Worm (Caenorhabditis elegans): ENCODE data around the gene mob-4.
A peak's percentile ranks its signal among the peaks of the same experiment; 100 is the strongest.

mob-4 gene

ce11 chrIII:8254938-8255337, 30.0 kb downstream of the mob-4 start, which contains the start of gene F09G8.5:
Gene F09G8.5 (plus strand): TSS chrIII:8254975.
- TF ChIP-seq sem-2 (GFP tag; optimal IDR thresholded peaks at IDR 0.05) = no peak
- no peak for TF ChIP-seq ztf-11 (tag; optimal IDR thresholded peaks at IDR 0.05)
- no peak for TF ChIP-seq flh-1 (GFP tag; optimal IDR thresholded peaks at IDR 0.05)
- no peak for TF ChIP-seq snpc-4 (tag; optimal IDR thresholded peaks at IDR 0.05)
- TF ChIP-seq M03D4.4 (tag; optimal IDR thresholded peaks at IDR 0.05) = no peak
- TF ChIP-seq blmp-1 (tag; optimal IDR thresholded peaks at IDR 0.05) = no peak

ce11 chrIII:8258045-8258444, 33.1 kb downstream of the mob-4 start, which contains the start of gene ncr-2:
Gene ncr-2 (plus strand): TSS chrIII:8258345.
- no peak for TF ChIP-seq drap-1 (GFP tag; optimal IDR thresholded peaks at IDR 0.05)
- no peak for TF ChIP-seq unc-120 (tag; optimal IDR thresholded peaks at IDR 0.05; ENCODE audit: poor library complexity, severe bottlenecking)
- no peak for TF ChIP-seq flh-1 (GFP tag; optimal IDR thresholded peaks at IDR 0.05)
- no peak for TF ChIP-seq tbx-8 (GFP tag; optimal IDR thresholded peaks at IDR 0.05)
- no peak for TF ChIP-seq lin-32 (GFP tag; optimal IDR thresholded peaks at IDR 0.05)
- no peak for TF ChIP-seq pha-4 (tag; optimal IDR thresholded peaks at IDR 0.05)
- no peak for TF ChIP-seq blmp-1 (tag; optimal IDR thresholded peaks at IDR 0.05)
- TF ChIP-seq nhr-12 (tag; optimal IDR thresholded peaks at IDR 0.05) = no peak
- no peak for TF ChIP-seq bed-3 (GFP tag; optimal IDR thresholded peaks at IDR 0.05)
- TF ChIP-seq ceh-43 (GFP tag; optimal IDR thresholded peaks at IDR 0.05) = no peak
- no peak for TF ChIP-seq unc-39 (tag; optimal IDR thresholded peaks at IDR 0.05)
- TF ChIP-seq elt-3 (tag; optimal IDR thresholded peaks at IDR 0.05) = no peak
- TF ChIP-seq ham-2 (GFP tag; optimal IDR thresholded peaks at IDR 0.05) = no peak

ce11 chrIII:8262599-8262998, 37.7 kb downstream of the mob-4 start:
- no peak for TF ChIP-seq nhr-237 (tag; optimal IDR thresholded peaks at IDR 0.05)
- no peak for TF ChIP-seq mls-2 (tag; optimal IDR thresholded peaks at IDR 0.05)
- no peak for TF ChIP-seq ceh-83 (GFP tag; optimal IDR thresholded peaks at IDR 0.05)
- TF ChIP-seq lsy-2 (tag; optimal IDR thresholded peaks at IDR 0.05) = no peak
- TF ChIP-seq snpc-4 (tag; optimal IDR thresholded peaks at IDR 0.05) = no peak
- no peak for TF ChIP-seq elt-3 (tag; optimal IDR thresholded peaks at IDR 0.05)
- no peak for TF ChIP-seq mep-1 (tag; optimal IDR thresholded peaks at IDR 0.05)
- no peak for TF ChIP-seq sem-2 (GFP tag; optimal IDR thresholded peaks at IDR 0.05)
- TF ChIP-seq blmp-1 (tag; optimal IDR thresholded peaks at IDR 0.05) = no peak
- TF ChIP-seq hlh-1 (tag; optimal IDR thresholded peaks at IDR 0.05) = no peak
- TF ChIP-seq flh-1 (GFP tag; optimal IDR thresholded peaks at IDR 0.05) = no peak
- TF ChIP-seq M03D4.4 (tag; optimal IDR thresholded peaks at IDR 0.05) = no peak
- TF ChIP-seq ham-2 (GFP tag; optimal IDR thresholded peaks at IDR 0.05) = no peak
- no peak for TF ChIP-seq nhr-28 (tag; optimal IDR thresholded peaks at IDR 0.05)
- no peak for TF ChIP-seq lin-13 (tag; optimal IDR thresholded peaks at IDR 0.05)
- TF ChIP-seq unc-39 (tag; optimal IDR thresholded peaks at IDR 0.05) = no peak
- no peak for TF ChIP-seq tbx-8 (GFP tag; optimal IDR thresholded peaks at IDR 0.05)
- TF ChIP-seq nhr-2 (tag; optimal IDR thresholded peaks at IDR 0.05) = no peak
- TF ChIP-seq mab-5 (tag; optimal IDR thresholded peaks at IDR 0.05) = no peak
- TF ChIP-seq drap-1 (GFP tag; optimal IDR thresholded peaks at IDR 0.05) = no peak

ce11 chrIII:8263377-8263776, 38.5 kb downstream of the mob-4 start, which contains the start of gene col-91:
Gene col-91 (minus strand): TSS chrIII:8263664.
- TF ChIP-seq mab-5 (tag; optimal IDR thresholded peaks at IDR 0.05) (no peak), ceh-83 (GFP tag; optimal IDR thresholded peaks at IDR 0.05) (no peak), hlh-1 (tag; optimal IDR thresholded peaks at IDR 0.05) (no peak), lin-13 (tag; optimal IDR thresholded peaks at IDR 0.05) (no peak), drap-1 (GFP tag; optimal IDR thresholded peaks at IDR 0.05) (no peak), snpc-4 (tag; optimal IDR thresholded peaks at IDR 0.05) (no peak), lsy-2 (tag; optimal IDR thresholded peaks at IDR 0.05) (no peak), lin-32 (GFP tag; optimal IDR thresholded peaks at IDR 0.05) (no peak), M03D4.4 (tag; optimal IDR thresholded peaks at IDR 0.05) (no peak), nhr-76 (tag; optimal IDR thresholded peaks at IDR 0.05) (no peak), ham-2 (GFP tag; optimal IDR thresholded peaks at IDR 0.05) (no peak), elt-3 (tag; optimal IDR thresholded peaks at IDR 0.05) (no peak), ceh-43 (GFP tag; optimal IDR thresholded peaks at IDR 0.05) (no peak), nhr-237 (tag; optimal IDR thresholded peaks at IDR 0.05) (no peak)

- TF ChIP-seq lin-32 (GFP tag; optimal IDR thresholded peaks at IDR 0.05) (no peak), ceh-83 (GFP tag; optimal IDR thresholded peaks at IDR 0.05) (peak; percentile 58), blmp-1 (tag; optimal IDR thresholded peaks at IDR 0.05) (peak; percentile 0), ces-1 (GFP tag; optimal IDR thresholded peaks at IDR 0.05) (no peak), ceh-39 (tag; optimal IDR thresholded peaks at IDR 0.05) (no peak)
Measured at ce11 chrIII:8265753-8266152, 40.9 kb downstream of the mob-4 start, which contains the start of gene mrps-9. Gene mrps-9 (plus strand): TSS chrIII:8266062.
